Worm (Caenorhabditis elegans): ENCODE results near the gene nsun-5.
"Not testable (repeated sequence)": the region's sequence is repeated elsewhere in the genome, so short reads cannot be mapped to it uniquely, and the experiment has no call there.

nsun-5 gene

DNA sequence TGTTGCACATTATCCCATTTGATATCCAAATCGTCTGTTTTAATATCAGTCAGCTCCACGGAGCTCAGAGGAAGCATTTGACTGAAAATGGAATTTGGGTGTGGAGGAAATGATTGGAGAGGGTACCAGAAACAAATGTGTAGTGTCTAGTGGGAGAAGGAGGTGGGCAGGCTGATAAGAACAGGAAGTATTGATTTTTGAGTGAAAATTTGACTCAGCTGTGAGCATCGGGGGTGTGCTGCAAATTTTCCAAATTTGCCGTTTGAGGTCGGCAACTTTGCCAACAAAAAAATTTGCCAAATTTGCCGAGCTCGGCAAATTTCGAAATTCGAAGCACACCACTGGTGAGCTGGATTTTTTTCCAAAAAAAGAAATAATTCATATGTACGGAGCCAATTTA lies 11.3 kb upstream of the nsun-5 start, which contains the start of gene Y53F4B.1:
Y53F4B.1 (minus strand) TSS at position 101 of the 400 bp plus-strand sequence.
- TF ChIP-seq ref-1 (GFP tag; conservative IDR thresholded peaks at IDR 0.05) (no peak), ztf-29 (GFP tag; IDR thresholded peaks at IDR 0.05) (no peak), flt-1 (GFP tag; IDR thresholded peaks at IDR 0.05) (no peak), med-1 (GFP tag; optimal IDR thresholded peaks at IDR 0.05; ENCODE audit: insufficient read depth) (no peak), tab-1 (GFP tag; IDR thresholded peaks at IDR 0.05) (no peak), klf-2 (GFP tag; conservative IDR thresholded peaks at IDR 0.05) (no peak)

DNA sequence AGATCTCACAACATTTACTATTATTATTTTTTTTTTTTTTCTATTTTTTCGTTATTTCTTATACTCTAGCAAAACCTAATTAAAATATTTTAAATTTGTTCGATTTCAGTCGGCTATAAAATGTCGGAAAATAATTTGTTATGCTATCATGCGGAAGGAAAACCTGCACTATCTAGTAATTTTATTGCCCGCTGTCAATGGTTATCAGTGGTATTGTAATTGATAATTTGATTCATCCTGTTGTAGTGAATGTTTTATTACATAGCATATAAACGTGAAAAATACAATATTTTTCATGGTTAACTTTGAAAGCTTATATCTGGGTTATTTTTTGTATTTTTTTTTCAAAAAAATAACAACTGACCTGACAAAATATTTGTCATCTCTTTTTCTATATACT lies 10.1 kb upstream of the nsun-5 start:
- no peak for TF ChIP-seq med-1 (GFP tag; optimal IDR thresholded peaks at IDR 0.05; ENCODE audit: insufficient read depth)
- TF ChIP-seq T22C8.4 (GFP tag; IDR thresholded peaks at IDR 0.05) = no peak
- no peak for TF ChIP-seq ztf-29 (GFP tag; IDR thresholded peaks at IDR 0.05)
- TF ChIP-seq ztf-23 (GFP tag; IDR thresholded peaks at IDR 0.05) = no peak
- no peak for TF ChIP-seq cog-1 (tag; optimal IDR thresholded peaks at IDR 0.05)
- no peak for TF ChIP-seq tab-1 (GFP tag; IDR thresholded peaks at IDR 0.05)
- no peak for TF ChIP-seq flt-1 (GFP tag; IDR thresholded peaks at IDR 0.05)
- TF ChIP-seq ref-1 (GFP tag; conservative IDR thresholded peaks at IDR 0.05) = no peak
- TF ChIP-seq klf-2 (GFP tag; conservative IDR thresholded peaks at IDR 0.05) = no peak

DNA sequence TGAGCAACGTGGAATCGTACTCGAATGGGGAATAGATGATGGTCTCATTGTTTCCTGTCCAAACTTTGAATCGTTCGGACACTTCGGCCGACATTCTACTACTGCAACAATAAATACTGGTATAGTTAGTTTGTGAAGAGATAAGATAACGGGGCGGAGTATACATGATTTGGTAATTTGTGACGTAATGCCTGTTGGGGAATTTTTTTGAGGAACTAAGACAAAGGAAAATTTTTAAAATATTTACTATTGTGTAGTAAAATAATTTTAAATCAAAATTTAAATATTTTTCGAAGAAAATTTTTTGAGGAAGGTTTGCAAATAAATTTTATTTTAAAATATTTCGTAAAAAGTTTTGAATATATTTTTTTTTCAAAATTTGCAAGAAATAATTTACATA lies 5.4 kb upstream of the nsun-5 start, which contains the start of gene elo-9:
elo-9 (minus strand) TSS at position 101 of the 400 bp plus-strand sequence.
- no peak for TF ChIP-seq flt-1 (GFP tag; IDR thresholded peaks at IDR 0.05)
- no peak for TF ChIP-seq ztf-23 (GFP tag; IDR thresholded peaks at IDR 0.05)
- TF ChIP-seq ref-1 (GFP tag; conservative IDR thresholded peaks at IDR 0.05) = no peak
- no peak for TF ChIP-seq ztf-29 (GFP tag; IDR thresholded peaks at IDR 0.05)
- TF ChIP-seq tab-1 (GFP tag; IDR thresholded peaks at IDR 0.05) = no peak
- TF ChIP-seq klf-2 (GFP tag; conservative IDR thresholded peaks at IDR 0.05) = no peak
- no peak for TF ChIP-seq T22C8.4 (GFP tag; IDR thresholded peaks at IDR 0.05)
- no peak for TF ChIP-seq cog-1 (tag; optimal IDR thresholded peaks at IDR 0.05)
- no peak for TF ChIP-seq med-1 (GFP tag; optimal IDR thresholded peaks at IDR 0.05; ENCODE audit: insufficient read depth)

DNA sequence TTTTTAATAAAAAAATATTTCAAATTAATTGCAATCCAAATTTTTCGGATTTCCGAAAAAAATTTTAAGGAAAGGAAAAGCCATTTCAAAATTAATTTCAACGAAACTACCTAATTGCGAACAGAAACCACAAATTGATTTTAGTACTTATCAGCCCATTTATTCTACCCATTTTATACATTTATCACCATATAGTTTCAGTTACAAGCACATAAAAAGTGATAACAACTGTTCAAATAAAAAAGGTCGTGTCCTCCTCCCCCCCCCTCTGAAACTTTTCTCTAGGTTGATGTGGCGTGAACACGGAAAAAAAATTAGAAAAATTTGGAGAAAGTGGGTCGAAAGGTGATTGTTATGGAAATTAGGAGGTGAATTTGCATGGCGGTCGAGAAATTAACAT lies 4.5 kb upstream of the nsun-5 start:
- TF ChIP-seq tab-1 (GFP tag; IDR thresholded peaks at IDR 0.05) (no peak), med-1 (GFP tag; optimal IDR thresholded peaks at IDR 0.05; ENCODE audit: insufficient read depth) (no peak), T22C8.4 (GFP tag; IDR thresholded peaks at IDR 0.05) (no peak), ztf-29 (GFP tag; IDR thresholded peaks at IDR 0.05) (no peak), klf-2 (GFP tag; conservative IDR thresholded peaks at IDR 0.05) (no peak), ztf-23 (GFP tag; IDR thresholded peaks at IDR 0.05) (no peak), flt-1 (GFP tag; IDR thresholded peaks at IDR 0.05) (no peak), ref-1 (GFP tag; conservative IDR thresholded peaks at IDR 0.05) (no peak), cog-1 (tag; optimal IDR thresholded peaks at IDR 0.05) (no peak)

DNA sequence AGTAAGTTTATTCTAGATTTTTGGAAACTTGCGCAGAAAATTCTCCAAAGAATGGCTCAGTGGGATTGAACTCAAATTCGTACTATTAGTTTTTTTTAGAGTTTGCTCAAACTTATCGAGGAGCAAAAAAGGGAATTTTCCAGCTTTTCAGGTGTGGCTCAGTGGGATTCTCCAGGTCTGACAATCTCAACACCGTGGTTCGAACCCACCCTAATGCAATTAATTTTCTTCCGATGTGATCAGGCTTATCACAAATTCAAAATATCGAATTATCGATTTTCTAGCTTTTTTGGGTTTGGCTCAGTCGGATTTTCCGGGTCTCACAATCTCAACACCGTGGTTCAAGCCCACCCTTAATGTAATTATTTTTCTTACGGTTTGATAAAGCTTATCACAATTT lies 3.0 kb upstream of the nsun-5 start:
- TF ChIP-seq cog-1 (tag; optimal IDR thresholded peaks at IDR 0.05) (no peak), ref-1 (GFP tag; conservative IDR thresholded peaks at IDR 0.05) (no peak), klf-2 (GFP tag; conservative IDR thresholded peaks at IDR 0.05) (no peak), ztf-29 (GFP tag; IDR thresholded peaks at IDR 0.05) (no peak), T22C8.4 (GFP tag; IDR thresholded peaks at IDR 0.05) (no peak), ztf-23 (GFP tag; IDR thresholded peaks at IDR 0.05) (no peak), flt-1 (GFP tag; IDR thresholded peaks at IDR 0.05) (no peak), tab-1 (GFP tag; IDR thresholded peaks at IDR 0.05) (no peak), med-1 (GFP tag; optimal IDR thresholded peaks at IDR 0.05; ENCODE audit: insufficient read depth) (no peak)

DNA sequence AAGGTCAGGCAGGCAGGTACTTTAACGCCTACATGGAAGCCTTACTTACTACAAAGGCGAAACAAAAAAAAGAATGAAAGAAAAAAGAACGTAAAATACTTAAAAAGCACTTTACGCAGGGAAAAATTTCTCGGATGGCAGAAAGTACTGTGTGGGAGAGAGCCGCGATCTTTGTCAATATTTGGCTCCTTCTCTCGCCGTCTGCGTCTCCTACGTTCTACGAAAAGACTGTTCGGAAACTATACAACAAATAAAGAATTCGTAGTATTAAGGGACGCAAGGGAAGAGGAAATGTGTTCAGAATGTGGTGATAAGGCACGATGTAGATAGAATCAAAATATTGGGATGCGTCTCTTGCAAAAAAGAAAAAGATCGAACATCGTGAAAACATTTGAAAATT lies 2.3 kb upstream of the nsun-5 start:
- TF ChIP-seq ref-1 (GFP tag; conservative IDR thresholded peaks at IDR 0.05) = no peak
- no peak for TF ChIP-seq T22C8.4 (GFP tag; IDR thresholded peaks at IDR 0.05)
- TF ChIP-seq tab-1 (GFP tag; IDR thresholded peaks at IDR 0.05) = no peak
- TF ChIP-seq med-1 (GFP tag; optimal IDR thresholded peaks at IDR 0.05; ENCODE audit: insufficient read depth) = no peak
- no peak for TF ChIP-seq klf-2 (GFP tag; conservative IDR thresholded peaks at IDR 0.05)
- no peak for TF ChIP-seq flt-1 (GFP tag; IDR thresholded peaks at IDR 0.05)
- no peak for TF ChIP-seq ztf-23 (GFP tag; IDR thresholded peaks at IDR 0.05)
- no peak for TF ChIP-seq cog-1 (tag; optimal IDR thresholded peaks at IDR 0.05)
- TF ChIP-seq ztf-29 (GFP tag; IDR thresholded peaks at IDR 0.05) = no peak

DNA sequence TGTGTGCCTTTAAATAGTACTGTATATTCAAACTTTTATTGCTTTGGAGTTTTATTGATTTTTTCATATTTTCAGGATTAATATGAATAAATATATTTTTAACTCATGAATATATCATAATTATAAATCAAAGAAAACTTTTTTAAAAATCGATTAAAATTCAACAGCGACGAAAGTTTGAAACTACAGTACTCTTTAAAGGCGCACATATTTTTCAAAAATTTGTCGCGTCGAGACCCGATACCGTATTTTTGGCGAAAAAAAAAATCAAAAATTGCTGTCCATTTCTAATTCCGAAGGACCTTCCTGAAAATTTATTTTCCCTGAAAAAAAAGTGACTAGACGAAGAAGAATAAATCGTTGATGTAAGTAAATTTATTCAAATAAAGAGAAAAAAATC lies 1.1 kb upstream of the nsun-5 start:
- no peak for TF ChIP-seq tab-1 (GFP tag; IDR thresholded peaks at IDR 0.05)
- TF ChIP-seq ztf-23 (GFP tag; IDR thresholded peaks at IDR 0.05) = no peak
- no peak for TF ChIP-seq med-1 (GFP tag; optimal IDR thresholded peaks at IDR 0.05; ENCODE audit: insufficient read depth)
- TF ChIP-seq cog-1 (tag; optimal IDR thresholded peaks at IDR 0.05) = no peak

DNA sequence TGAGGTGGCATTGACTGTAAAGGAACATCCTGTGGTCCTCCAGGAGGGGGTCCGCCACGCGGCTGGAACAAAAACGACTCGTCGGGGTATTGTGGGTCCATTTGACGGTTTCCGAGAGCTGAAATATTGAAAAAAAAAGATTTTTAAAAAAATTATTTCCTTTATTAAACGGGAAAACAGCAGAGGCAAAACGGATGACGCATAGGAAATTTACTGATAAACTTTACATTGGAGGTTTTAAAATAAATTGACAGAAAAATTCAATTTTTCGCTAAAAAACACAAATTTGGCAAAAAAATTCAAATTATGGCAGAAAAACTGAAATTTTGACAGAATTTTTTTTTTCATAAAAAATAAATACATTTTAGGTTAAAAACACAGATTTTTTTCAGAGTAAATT lies 14.5 kb downstream of the nsun-5 start, which contains the start of gene Y53F4B.5:
Y53F4B.5 (minus strand) TSS at position 101 of the 400 bp plus-strand sequence.
- no peak for TF ChIP-seq med-1 (GFP tag; optimal IDR thresholded peaks at IDR 0.05; ENCODE audit: insufficient read depth)
- no peak for TF ChIP-seq ztf-23 (GFP tag; IDR thresholded peaks at IDR 0.05)
- TF ChIP-seq flt-1 (GFP tag; IDR thresholded peaks at IDR 0.05) = no peak

DNA sequence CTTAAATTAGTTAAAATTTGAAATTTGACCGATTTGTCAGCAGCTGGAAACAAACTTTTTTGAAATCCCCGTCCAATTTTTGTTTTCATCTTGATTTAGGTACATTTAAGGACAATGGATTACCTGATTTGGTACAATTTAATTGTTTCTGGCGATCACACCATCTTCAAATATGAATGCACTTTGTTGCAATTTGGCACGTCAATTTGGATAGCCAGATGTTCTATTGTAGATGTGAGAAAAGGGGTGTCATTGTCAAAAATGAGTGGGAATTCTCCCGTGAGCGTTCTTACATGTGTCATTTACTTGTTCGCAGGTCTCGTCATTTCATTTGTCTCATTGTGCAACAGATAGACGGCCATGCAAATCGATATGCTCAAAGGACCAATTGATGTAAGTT lies 18.8 kb downstream of the nsun-5 start, which contains the start of gene Y53F4B.43:
Y53F4B.43 (plus strand) TSS at position 301 of the 400 bp plus-strand sequence.
- not testable (repeated sequence) for TF ChIP-seq ztf-23 (GFP tag; IDR thresholded peaks at IDR 0.05); klf-2 (GFP tag; conservative IDR thresholded peaks at IDR 0.05); tab-1 (GFP tag; IDR thresholded peaks at IDR 0.05)

DNA sequence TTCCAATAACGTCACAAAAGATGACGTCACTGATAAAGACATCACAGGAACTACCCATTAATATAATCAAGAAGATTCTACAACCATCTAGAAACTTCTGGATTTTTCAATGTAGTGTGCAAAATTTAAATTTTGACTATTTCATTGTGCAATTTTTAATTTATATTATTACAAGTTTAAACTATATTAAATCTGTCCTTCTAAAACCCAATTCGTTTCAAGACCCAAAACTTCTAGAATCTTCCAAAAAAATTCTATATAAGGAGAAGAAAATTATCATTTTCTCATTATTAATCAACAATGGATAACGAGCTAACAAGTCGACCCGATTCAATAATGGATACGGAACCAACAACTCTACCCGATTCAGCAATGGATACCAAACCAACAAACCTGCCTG lies 23.2 kb downstream of the nsun-5 start, which contains the start of gene Y53F4B.7:
Y53F4B.7 (plus strand) TSS at position 301 of the 400 bp plus-strand sequence.
- not testable (repeated sequence) for TF ChIP-seq ztf-29 (GFP tag; IDR thresholded peaks at IDR 0.05); klf-2 (GFP tag; conservative IDR thresholded peaks at IDR 0.05); med-1 (GFP tag; optimal IDR thresholded peaks at IDR 0.05; ENCODE audit: insufficient read depth)

All from whole organism, midembryonic.